Fruit fly (Drosophila melanogaster) whole organism, embryonic: Measurements from ENCODE around the gene CG33490.

ENCODE experiments used
- ATbp ChIP-seq: fragments of 200-800 bp; sonication (Bioruptor generic); optimal IDR thresholded peaks from 2 replicates; lab custom pipeline; 2017; ENCODE audit warnings: missing biosample characterization, mild to moderate bottlenecking, missing genetic modification characterization, missing genetic modification reagents
- Blimp-1 ChIP-seq: fragments of 200-800 bp; sonication (Bioruptor generic); optimal IDR thresholded peaks from 3 replicates; lab custom pipeline; 2018; ENCODE audit warnings: missing biosample characterization, missing genetic modification characterization, mild to moderate bottlenecking, moderate library complexity, missing genetic modification reagents
- CG10366 ChIP-seq: fragments of 200-800 bp; sonication (Bioruptor generic); IDR thresholded peaks from 2 replicates; pipeline ENCODE4 v1.3.6; 2022; ENCODE audit warnings: missing biosample characterization, missing genetic modification characterization
- CG10543 ChIP-seq: fragments of 200-800 bp; sonication (Bioruptor generic); optimal IDR thresholded peaks from 3 replicates; lab custom pipeline; 2017; ENCODE audit warnings: missing biosample characterization, mild to moderate bottlenecking, missing genetic modification characterization, moderate library complexity
- CG10654 ChIP-seq: fragments of 200-800 bp; sonication (Bioruptor generic); optimal IDR thresholded peaks from 2 replicates; lab custom pipeline; 2016; ENCODE audit warnings: missing biosample characterization, missing genetic modification characterization
- CG10979 ChIP-seq: fragments of 200-800 bp; sonication (Bioruptor generic); optimal IDR thresholded peaks from 2 replicates; lab custom pipeline; 2018; ENCODE audit warnings: missing biosample characterization, mild to moderate bottlenecking, missing genetic modification characterization, moderate library complexity
- CG11504 ChIP-seq: fragments of 200-800 bp; sonication (Bioruptor generic); optimal IDR thresholded peaks from 3 replicates; lab custom pipeline; 2019; ENCODE audit warnings: missing biosample characterization, mild to moderate bottlenecking, missing genetic modification characterization, moderate library complexity
- CG11695 ChIP-seq: fragments of 200-800 bp; sonication (Bioruptor generic); IDR thresholded peaks from 3 replicates; pipeline ENCODE4 v1.3.6; 2022; ENCODE audit warnings: missing biosample characterization, missing genetic modification characterization
- CG13296 ChIP-seq: fragments of 200-800 bp; sonication (Bioruptor generic); optimal IDR thresholded peaks from 3 replicates; lab custom pipeline; 2018; ENCODE audit warnings: missing biosample characterization, mild to moderate bottlenecking, missing genetic modification characterization
- CG15269 ChIP-seq: fragments of 200-800 bp; sonication (Bioruptor generic); optimal IDR thresholded peaks from 2 replicates; lab custom pipeline; 2018; ENCODE audit warnings: missing biosample characterization, mild to moderate bottlenecking, missing genetic modification characterization, moderate library complexity
- CG1603 ChIP-seq: fragments of 200-800 bp; sonication (Bioruptor generic); optimal IDR thresholded peaks from 2 replicates; lab custom pipeline; 2019; ENCODE audit warnings: missing biosample characterization, mild to moderate bottlenecking, missing genetic modification characterization, moderate library complexity
- CG18599 ChIP-seq: fragments of 200-800 bp; sonication (Bioruptor generic); optimal IDR thresholded peaks from 3 replicates; lab custom pipeline; 2017; ENCODE audit warnings: missing biosample characterization, missing genetic modification characterization, mild to moderate bottlenecking, moderate library complexity, missing genetic modification reagents
- CG18619 ChIP-seq: fragments of 200-800 bp; sonication (Bioruptor generic); optimal IDR thresholded peaks from 3 replicates; lab custom pipeline; 2017; ENCODE audit warnings: missing biosample characterization, mild to moderate bottlenecking, missing genetic modification characterization
- CG18764 ChIP-seq: fragments of 200-800 bp; sonication (Bioruptor generic); optimal IDR thresholded peaks from 3 replicates; lab custom pipeline; 2016; ENCODE audit warnings: missing biosample characterization, missing genetic modification characterization
- CG30020 ChIP-seq: fragments of 200-800 bp; optimal IDR thresholded peaks from 2 replicates; lab custom pipeline; 2019; ENCODE audit warnings: missing biosample characterization, mild to moderate bottlenecking, missing genetic modification characterization, moderate library complexity
- CG32532 ChIP-seq: fragments of 200-800 bp; sonication (Bioruptor generic); IDR thresholded peaks from 2 replicates; pipeline ENCODE4 v1.3.6; 2022; ENCODE audit warnings: missing biosample characterization, missing genetic modification characterization
- CG32767 ChIP-seq: fragments of 200-800 bp; sonication (Bioruptor generic); IDR thresholded peaks from 2 replicates; pipeline ENCODE4 v1.3.6; 2022; ENCODE audit warnings: missing biosample characterization, missing genetic modification characterization
- CG3281 ChIP-seq: fragments of 200-800 bp; sonication (Bioruptor generic); optimal IDR thresholded peaks from 3 replicates; lab custom pipeline; 2017; ENCODE audit warnings: missing biosample characterization, mild to moderate bottlenecking, missing genetic modification characterization
- CG34422 ChIP-seq: fragments of 200-800 bp; sonication (Bioruptor generic); IDR thresholded peaks from 3 replicates; pipeline ENCODE4 v1.3.6; 2022; ENCODE audit warnings: missing biosample characterization, missing genetic modification characterization
- CG3995 ChIP-seq: fragments of 200-800 bp; sonication (Bioruptor generic); optimal IDR thresholded peaks from 3 replicates; lab custom pipeline; 2016; ENCODE audit warnings: missing biosample characterization, missing genetic modification characterization
- CG4360 ChIP-seq: fragments of 200-800 bp; sonication (Bioruptor generic); IDR thresholded peaks from 2 replicates; pipeline ENCODE4 v1.3.6; 2022; ENCODE audit warnings: missing biosample characterization, missing genetic modification characterization
- CG7839 ChIP-seq: fragments of 200-800 bp; sonication (Bioruptor generic); optimal IDR thresholded peaks from 3 replicates; lab custom pipeline; 2018; ENCODE audit warnings: missing biosample characterization, mild to moderate bottlenecking, missing genetic modification characterization, moderate library complexity
- CG7928 ChIP-seq: fragments of 200-800 bp; sonication (Bioruptor generic); optimal IDR thresholded peaks from 2 replicates; lab custom pipeline; 2017; ENCODE audit warnings: missing biosample characterization, mild to moderate bottlenecking, missing genetic modification characterization
- CG8388 ChIP-seq: fragments of 200-800 bp; sonication (Bioruptor generic); optimal IDR thresholded peaks from 2 replicates; lab custom pipeline; 2019; ENCODE audit warnings: missing biosample characterization, mild to moderate bottlenecking, missing genetic modification characterization, moderate library complexity
- ERR ChIP-seq: fragments of 200-800 bp; sonication (Bioruptor generic); optimal IDR thresholded peaks from 2 replicates; lab custom pipeline; 2016; ENCODE audit warnings: missing biosample characterization, missing genetic modification characterization
- MESR4 ChIP-seq: fragments of 200-800 bp; sonication (Bioruptor generic); optimal IDR thresholded peaks from 2 replicates; lab custom pipeline; 2018; ENCODE audit warnings: missing biosample characterization, mild to moderate bottlenecking, missing genetic modification characterization, moderate library complexity
- Meics ChIP-seq: fragments of 200-800 bp; sonication (Bioruptor generic); optimal IDR thresholded peaks from 2 replicates; lab custom pipeline; 2017; ENCODE audit warnings: missing biosample characterization, mild to moderate bottlenecking, missing genetic modification characterization
- NC2β ChIP-seq: fragments of 200-800 bp; sonication (Bioruptor generic); optimal IDR thresholded peaks from 2 replicates; lab custom pipeline; 2016; ENCODE audit warnings: missing biosample characterization, missing genetic modification characterization
- NfI ChIP-seq: fragments of 200-800 bp; sonication (Bioruptor generic); optimal IDR thresholded peaks from 3 replicates; lab custom pipeline; 2018; ENCODE audit warnings: missing biosample characterization, mild to moderate bottlenecking, missing genetic modification characterization, moderate library complexity
- ase ChIP-seq: fragments of 200-800 bp; sonication (Bioruptor generic); IDR thresholded peaks from 3 replicates; pipeline ENCODE4 v1.3.6; 2022; ENCODE audit warnings: missing biosample characterization, missing genetic modification characterization
- az2 ChIP-seq: fragments of 200-800 bp; sonication (Bioruptor generic); optimal IDR thresholded peaks from 3 replicates; lab custom pipeline; 2016; ENCODE audit warnings: missing biosample characterization, missing genetic modification characterization
- cato ChIP-seq: fragments of 200-800 bp; sonication (Bioruptor generic); optimal IDR thresholded peaks from 2 replicates; lab custom pipeline; 2016; ENCODE audit warnings: missing biosample characterization, missing genetic modification characterization, borderline replicate concordance
- crp ChIP-seq, 2 experiments: fragments of 200-800 bp; sonication (Bioruptor generic); optimal IDR thresholded peaks; 2 replicates in 1 of 2; 3 replicates in 1 of 2; lab custom pipeline; 2017; ENCODE audit warnings: missing biosample characterization in 2 of 2, missing genetic modification characterization in 2 of 2, mild to moderate bottlenecking in 1 of 2, moderate library complexity in 1 of 2
- cwo ChIP-seq: fragments of 200-800 bp; sonication (Bioruptor generic); optimal IDR thresholded peaks from 3 replicates; lab custom pipeline; 2017; ENCODE audit warnings: missing biosample characterization, missing genetic modification characterization, mild to moderate bottlenecking, moderate library complexity, missing genetic modification reagents
- dimm ChIP-seq: fragments of 200-800 bp; sonication (Bioruptor generic); IDR thresholded peaks from 2 replicates; pipeline ENCODE4 v1.3.6; 2022; ENCODE audit warnings: missing biosample characterization, missing genetic modification characterization
- emc ChIP-seq: fragments of 200-800 bp; sonication (Bioruptor generic); optimal IDR thresholded peaks from 2 replicates; lab custom pipeline; 2016; ENCODE audit warnings: missing biosample characterization, missing genetic modification characterization
- en ChIP-seq: fragments of 200-800 bp; sonication (Bioruptor generic); optimal IDR thresholded peaks from 2 replicates; lab custom pipeline; 2016; ENCODE audit warnings: missing biosample characterization, missing genetic modification characterization
- eve ChIP-seq, 2 experiments: fragments of >200 bp; optimal IDR thresholded peaks; 2 replicates each; lab custom pipeline; 2017; ENCODE audit warnings: missing biosample characterization in 2 of 2, missing genetic modification characterization in 2 of 2
- fd3F ChIP-seq: fragments of 200-800 bp; sonication (Bioruptor generic); optimal IDR thresholded peaks from 2 replicates; lab custom pipeline; 2018; ENCODE audit warnings: missing biosample characterization, mild to moderate bottlenecking, missing genetic modification characterization, moderate library complexity
- h ChIP-seq: fragments of >200 bp; optimal IDR thresholded peaks from 2 replicates; lab custom pipeline; 2017
- hkb ChIP-seq, 2 experiments: fragments of 200-800 bp in 1 of 2; fragments of >200 bp in 1 of 2; sonication (Bioruptor generic) in 1 of 2; IDR thresholded peaks in 1 of 2; optimal IDR thresholded peaks in 1 of 2; 2 replicates each; pipeline versions ENCODE4 v1.3.6 to Lab custom; 2017 to 2022; ENCODE audit warnings: missing biosample characterization in 1 of 2, missing genetic modification characterization in 1 of 2
- jing ChIP-seq: fragments of 200-800 bp; sonication (Bioruptor generic); optimal IDR thresholded peaks from 2 replicates; lab custom pipeline; 2018; ENCODE audit warnings: missing biosample characterization, mild to moderate bottlenecking, missing genetic modification characterization
- pzg ChIP-seq: fragments of 200-800 bp; sonication (Bioruptor generic); optimal IDR thresholded peaks from 3 replicates; lab custom pipeline; 2018; ENCODE audit warnings: missing biosample characterization, mild to moderate bottlenecking, missing genetic modification characterization, moderate library complexity
- row ChIP-seq: fragments of 200-800 bp; sonication (Bioruptor generic); IDR thresholded peaks from 3 replicates; pipeline ENCODE4 v1.3.6; 2022; ENCODE audit warnings: missing biosample characterization, missing genetic modification characterization
- sens ChIP-seq: fragments of 200-800 bp; sonication (Bioruptor generic); peaks from one replicate; lab custom pipeline; 2016; ENCODE audit warnings: missing biosample characterization, missing genetic modification characterization
- sug ChIP-seq: fragments of 200-800 bp; optimal IDR thresholded peaks from 2 replicates; lab custom pipeline; 2019; ENCODE audit warnings: missing biosample characterization, mild to moderate bottlenecking, missing genetic modification characterization, moderate library complexity
- tup ChIP-seq: fragments of 200-800 bp; sonication (Bioruptor generic); optimal IDR thresholded peaks from 2 replicates; lab custom pipeline; 2016; ENCODE audit warnings: missing biosample characterization, mild to moderate bottlenecking, missing genetic modification characterization, moderate library complexity

Gene CG33490

dm6 chr3L:11588594-11588993 lies 14.1 kb upstream of the CG33490 start (continued):
- TF ChIP-seq emc (GFP tag; lab: Kevin White, UChicago), result no peak
- no peak for TF ChIP-seq CG10654 (GFP tag; lab: Kevin White, UChicago)
- peak; percentile 80 for TF ChIP-seq sens (GFP tag; lab: Kevin White, UChicago)
- TF ChIP-seq ERR (GFP tag; lab: Kevin White, UChicago), result no peak
- no peak for TF ChIP-seq CG11695 (GFP tag; lab: Robert Waterston, UW)
- TF ChIP-seq CG8388 (GFP tag; lab: Kevin White, UChicago), result no peak
- no peak for TF ChIP-seq CG7839 (tag; lab: Kevin White, UChicago)
- TF ChIP-seq sug, result no peak
- TF ChIP-seq CG10366, result no peak
- no peak for TF ChIP-seq MESR4 (GFP tag; lab: Kevin White, UChicago)
- no peak for TF ChIP-seq az2 (GFP tag; lab: Kevin White, UChicago)
- TF ChIP-seq eve (GFP tag; optimal IDR thresholded peaks at IDR 0.05; lab: Kevin White, UChicago), result no peak
- TF ChIP-seq CG30020 (tag; lab: Kevin White, UChicago), result no peak
- no peak for TF ChIP-seq en (GFP tag; lab: Kevin White, UChicago)
- peak; percentile 3 for TF ChIP-seq Blimp-1 (GFP tag; lab: Kevin White, UChicago)
- no peak for TF ChIP-seq CG15269
- no peak for TF ChIP-seq CG1603 (tag; lab: Kevin White, UChicago)
- TF ChIP-seq h (lab: Kevin White, UChicago), result no peak
- no peak for TF ChIP-seq pzg (GFP tag; lab: Kevin White, UChicago)
- no peak for TF ChIP-seq CG4360 (GFP tag; lab: Robert Waterston, UW)
- TF ChIP-seq cato, result no peak
- no peak for TF ChIP-seq CG10543
- TF ChIP-seq, all 482 proteins: peak for 16

- TF ChIP-seq CG13296 (GFP tag; lab: Kevin White, UChicago) (peak; percentile 29), CG18764 (GFP tag; lab: Kevin White, UChicago) (peak; percentile 36), CG3995 (GFP tag; lab: Kevin White, UChicago) (no peak), CG7928 (GFP tag; lab: Kevin White, UChicago) (no peak), CG32767 (GFP tag; lab: Robert Waterston, UW) (peak; percentile 50; the same call in 1 of the 2 replicates), row (GFP tag; lab: Robert Waterston, UW) (peak; percentile 88), dimm (GFP tag; lab: Robert Waterston, UW) (no peak), cwo (GFP tag; lab: Kevin White, UChicago) (peak; percentile 1), crp (GFP tag; optimal IDR thresholded peaks at IDR 0.05; lab: Kevin White, UChicago) (no peak), Meics (peak; percentile 29), CG32532 (peak; percentile 32; the same call in 1 of the 2 replicates), NC2β (GFP tag; lab: Kevin White, UChicago) (peak; percentile 38), CG18599 (GFP tag; lab: Kevin White, UChicago) (no peak), fd3F (GFP tag; lab: Kevin White, UChicago) (no peak), jing (GFP tag; lab: Kevin White, UChicago) (peak; percentile 5), ATbp (GFP tag; lab: Kevin White, UChicago) (peak; percentile 61), ase (GFP tag; lab: Robert Waterston, UW) (0 out of 3 replicates have a peak, but pooled peaks have one; percentile 47), tup (GFP tag; lab: Kevin White, UChicago) (no peak), hkb (optimal IDR thresholded peaks at IDR 0.05; lab: Kevin White, UChicago) (no peak), hkb (GFP tag; IDR thresholded peaks at IDR 0.05; lab: Robert Waterston, UW) (peak; percentile 70), CG11504 (tag; lab: Kevin White, UChicago) (peak; percentile 66), az2 (GFP tag; lab: Kevin White, UChicago) (peak; percentile 35), CG10979 (tag; lab: Kevin White, UChicago) (peak; percentile 81), CG18619 (GFP tag; lab: Kevin White, UChicago) (peak; percentile 33), NfI (GFP tag; lab: Kevin White, UChicago) (peak; percentile 32), CG15269 (peak; percentile 48), CG34422 (GFP tag; lab: Robert Waterston, UW) (peak; percentile 28; the same call in 1 of the 3 replicates), CG3281 (GFP tag; lab: Kevin White, UChicago) (peak; percentile 28)
These were observed 13.5 kb upstream of the CG33490 start, which contains the start of gene rt for dm6 chr3L:11587720-11588580. Gene rt (minus strand): TSS chr3L:11587770.
